Fruit fly (Drosophila melanogaster): ENCODE results near the gene CG8086.
A peak's percentile ranks its signal among the peaks of the same experiment; 100 is the strongest.

dm6 chr2L:8239712-8240245, 17.5 kb downstream of the CG8086 start, which contains the start of gene Pvr:
- TF ChIP-seq achi (GFP tag; optimal IDR thresholded peaks at IDR 0.05): peak; percentile 14
- no peak for TF ChIP-seq fkh (GFP tag; optimal IDR thresholded peaks at IDR 0.05)
- no peak for TF ChIP-seq Gug (GFP tag; IDR thresholded peaks at IDR 0.05)
- no peak for TF ChIP-seq net (GFP tag; optimal IDR thresholded peaks at IDR 0.05)
- no peak for TF ChIP-seq CG34406 (GFP tag; optimal IDR thresholded peaks at IDR 0.05)
- TF ChIP-seq Sox14 (GFP tag; optimal IDR thresholded peaks at IDR 0.05): no peak
- TF ChIP-seq CG4318 (GFP tag; optimal IDR thresholded peaks at IDR 0.05): no peak
- TF ChIP-seq salr (GFP tag; optimal IDR thresholded peaks at IDR 0.05): no peak
- TF ChIP-seq Ets21C (GFP tag; optimal IDR thresholded peaks at IDR 0.05): no peak
- no peak for TF ChIP-seq Met (GFP tag; optimal IDR thresholded peaks at IDR 0.05)
- TF ChIP-seq topi (GFP tag; optimal IDR thresholded peaks at IDR 0.05): peak; percentile 20
- peak; percentile 99 for TF ChIP-seq CG6808 (GFP tag; optimal IDR thresholded peaks at IDR 0.05)

All from whole organism, prepupa.